Fruit fly (Drosophila melanogaster) whole organism, pupa: ENCODE data around the gene mora.

Experiments
- CG10348 ChIP-seq: fragments of 200-800 bp; sonication (Bioruptor generic); IDR thresholded peaks from 2 replicates; pipeline ENCODE4 v1.3.6; 2022; ENCODE audit warnings: missing biosample characterization, missing genetic modification characterization
- CG14655 ChIP-seq: fragments of 200-800 bp; sonication (Bioruptor generic); optimal IDR thresholded peaks from 3 replicates; lab custom pipeline; 2017; ENCODE audit warnings: mild to moderate bottlenecking, missing biosample characterization, missing genetic modification reagents, missing genetic modification characterization
- CG15710 ChIP-seq: fragments of 200-800 bp; sonication (Bioruptor generic); optimal IDR thresholded peaks from 2 replicates; lab custom pipeline; 2018; ENCODE audit warnings: missing biosample characterization, mild to moderate bottlenecking, missing genetic modification characterization, moderate library complexity
- CG17806 ChIP-seq: fragments of 200-800 bp; sonication (Bioruptor generic); optimal IDR thresholded peaks from 2 replicates; lab custom pipeline; 2018; ENCODE audit warnings: missing biosample characterization, mild to moderate bottlenecking, missing genetic modification characterization, moderate library complexity
- CG32121 ChIP-seq: fragments of 200-800 bp; sonication (Bioruptor generic); IDR thresholded peaks from 2 replicates; pipeline ENCODE4 v1.3.6; 2022; ENCODE audit warnings: missing biosample characterization, missing genetic modification characterization
- CG34367 ChIP-seq: fragments of 200-800 bp; sonication (Bioruptor generic); optimal IDR thresholded peaks from 2 replicates; lab custom pipeline; 2018; ENCODE audit warnings: missing biosample characterization, mild to moderate bottlenecking, missing genetic modification characterization
- D1 ChIP-seq: fragments of 200-800 bp; sonication (Bioruptor generic); optimal IDR thresholded peaks from 2 replicates; lab custom pipeline; 2018; ENCODE audit warnings: missing biosample characterization, mild to moderate bottlenecking, missing genetic modification characterization, moderate library complexity
- Ets98B ChIP-seq: fragments of 200-800 bp; sonication (Bioruptor generic); IDR thresholded peaks from 2 replicates; pipeline ENCODE4 v1.3.6; 2022; ENCODE audit warnings: missing biosample characterization, missing genetic modification characterization
- Snoo ChIP-seq: fragments of 200-800 bp; sonication (Bioruptor generic); optimal IDR thresholded peaks from 3 replicates; lab custom pipeline; 2017; ENCODE audit warnings: missing biosample characterization, mild to moderate bottlenecking, missing genetic modification characterization, inconsistent platforms
- fd96Ca ChIP-seq: fragments of 200-800 bp; sonication (Bioruptor generic); IDR thresholded peaks from 3 replicates; pipeline ENCODE4 v1.3.6; 2022; ENCODE audit warnings: missing biosample characterization, missing genetic modification characterization
- rn ChIP-seq: fragments of 200-800 bp; sonication (Bioruptor generic); IDR thresholded peaks from 2 replicates; pipeline ENCODE4 v1.3.6; 2022; ENCODE audit warnings: missing biosample characterization, missing genetic modification characterization

DNA sequence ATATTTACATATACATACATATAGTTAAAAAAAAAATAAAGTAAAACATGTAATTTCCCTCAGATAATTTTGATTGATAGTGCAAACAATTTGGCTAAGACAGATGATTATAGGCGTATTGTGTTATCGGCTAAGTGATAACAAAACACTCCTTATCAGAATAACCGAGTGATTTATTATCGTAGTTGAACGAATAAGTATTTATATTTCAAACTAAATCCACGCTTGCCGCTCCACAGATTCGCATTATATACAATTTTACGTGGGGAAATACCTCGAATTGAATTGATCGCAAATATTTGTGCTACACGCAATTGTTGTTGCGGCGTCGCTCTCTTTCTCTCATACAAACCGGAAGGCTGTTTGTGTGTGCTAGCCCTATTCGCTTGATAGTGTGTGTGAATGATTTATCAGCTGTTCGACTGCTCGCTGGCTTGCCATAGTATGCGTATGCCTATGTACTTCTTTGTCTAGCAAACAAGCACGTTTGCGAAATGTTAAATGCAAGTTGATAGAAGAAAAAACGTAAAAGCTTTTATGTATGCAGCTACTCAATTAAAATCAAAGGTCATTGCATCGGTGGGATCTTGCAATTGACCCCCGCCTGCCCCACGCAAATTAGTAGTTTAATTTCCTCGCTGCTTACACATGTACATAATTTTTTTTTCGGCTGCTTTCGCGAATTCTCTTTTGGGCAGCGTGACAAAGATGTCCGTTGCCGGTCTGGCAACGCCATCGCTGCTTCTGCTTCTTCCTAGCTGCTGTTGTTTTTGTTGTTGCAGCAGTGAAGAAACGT lies 47.4 kb downstream of the mora start:
- TF ChIP-seq D1 (tag; lab: Kevin White, UChicago) (no peak), fd96Ca (GFP tag; lab: Robert Waterston, UW) (no peak; the same call in 2 of the 3 replicates), Ets98B (GFP tag; lab: Robert Waterston, UW) (no peak), CG32121 (GFP tag; lab: Robert Waterston, UW) (no peak), CG17806 (tag; lab: Kevin White, UChicago) (no peak), CG14655 (GFP tag; lab: Kevin White, UChicago) (no peak), rn (GFP tag; lab: Robert Waterston, UW) (no peak), CG34367 (tag; lab: Kevin White, UChicago) (no peak), CG10348 (GFP tag; lab: Robert Waterston, UW) (no peak), Snoo (tag; lab: Kevin White, UChicago) (no peak), CG15710 (tag; lab: Kevin White, UChicago) (peak; percentile 16)
